Worm (Caenorhabditis elegans) whole organism, L3 larva: ENCODE data around the gene phat-8.

Experiments used
- ceh-82 ChIP-seq: fragments of 150-350 bp; optimal IDR thresholded peaks from 2 replicates; lab custom pipeline; 2014; ENCODE audit warnings: missing biosample characterization, missing genetic modification characterization
- elt-1 ChIP-seq: fragments of 150-350 bp; optimal IDR thresholded peaks from 2 replicates; lab custom pipeline; 2014; ENCODE audit warnings: missing biosample characterization, missing genetic modification characterization
- fkh-10 ChIP-seq: sonication (generic microtip); optimal IDR thresholded peaks from 2 replicates; lab custom pipeline; 2017; ENCODE audit warnings: missing biosample characterization, missing genetic modification reagents, missing genetic modification characterization
- fos-1 ChIP-seq: fragments of 150-350 bp; optimal IDR thresholded peaks from 2 replicates; lab custom pipeline; 2014; ENCODE audit warnings: missing biosample characterization, missing genetic modification characterization
- lsy-12 ChIP-seq: sonication (generic microtip); optimal IDR thresholded peaks from 2 replicates; lab custom pipeline; 2016; ENCODE audit warnings: mild to moderate bottlenecking, missing genetic modification characterization, missing compliant biosample characterization
- nhr-28 ChIP-seq: fragments of 150-350 bp; optimal IDR thresholded peaks from 2 replicates; lab custom pipeline; 2014; ENCODE audit warnings: missing biosample characterization, missing genetic modification characterization
- pha-4 ChIP-seq: fragments of 150-350 bp; optimal IDR thresholded peaks from 2 replicates; lab custom pipeline; 2014; ENCODE audit warnings: missing biosample characterization, missing genetic modification reagents, missing genetic modification characterization
- pqm-1 ChIP-seq: fragments of 150-350 bp; optimal IDR thresholded peaks from 2 replicates; lab custom pipeline; 2017; ENCODE audit warnings: missing biosample characterization, missing genetic modification characterization, inconsistent platforms
- skn-1 ChIP-seq: fragments of 150-350 bp; optimal IDR thresholded peaks from 2 replicates; lab custom pipeline; 2014; ENCODE audit warnings: missing biosample characterization, missing genetic modification characterization
- snpc-4 ChIP-seq: fragments of 150-350 bp; optimal IDR thresholded peaks from 2 replicates; lab custom pipeline; 2014; ENCODE audit warnings: missing biosample characterization, missing genetic modification characterization
- tbx-2 ChIP-seq: sonication (generic microtip); optimal IDR thresholded peaks from 2 replicates; lab custom pipeline; 2016; ENCODE audit warnings: mild to moderate bottlenecking, missing genetic modification characterization, missing compliant biosample characterization
- ztf-11 ChIP-seq: fragments of 150-350 bp; optimal IDR thresholded peaks from 2 replicates; lab custom pipeline; 2014; ENCODE audit warnings: missing biosample characterization, missing genetic modification characterization

DNA sequence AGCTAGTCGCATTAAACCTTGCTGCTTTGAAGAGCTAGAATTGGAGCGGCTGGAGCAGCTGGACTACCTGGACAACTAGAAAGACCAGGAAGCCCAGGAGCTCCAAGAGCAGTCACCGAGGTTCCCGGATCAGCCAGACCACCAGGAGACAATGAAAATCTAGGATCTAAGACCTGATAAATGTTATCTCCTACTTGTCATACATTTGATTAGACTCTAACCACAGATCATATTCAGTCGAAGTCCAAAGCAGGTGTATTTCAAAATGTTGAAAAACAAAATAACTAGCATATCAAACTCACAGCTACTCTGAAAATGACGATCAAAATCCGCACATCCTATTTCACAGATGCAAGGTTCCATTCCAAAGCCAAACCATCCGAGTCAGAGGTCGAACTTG is 20.3 kb downstream of the phat-8 start, which contains the start of gene srz-6:
- TF ChIP-seq pqm-1 (tag; lab: Kevin White, UChicago) (no peak), snpc-4 (no peak), fkh-10 (GFP tag; lab: Kevin White, UChicago) (no peak), fos-1 (no peak), lsy-12 (tag; lab: Kevin White, UChicago) (no peak), ceh-82 (no peak), nhr-28 (tag; lab: Kevin White, UChicago) (no peak), tbx-2 (no peak), elt-1 (tag; lab: Kevin White, UChicago) (no peak), pha-4 (tag; lab: Kevin White, UChicago) (no peak), skn-1 (tag; lab: Kevin White, UChicago) (no peak), ztf-11 (tag; lab: Kevin White, UChicago) (no peak)
